Worm (Caenorhabditis elegans) whole organism, late embryonic: ENCODE data around the gene Y37D8A.2.

ENCODE experiments used
- ceh-30 ChIP-seq: fragments of 150-350 bp; optimal IDR thresholded peaks from 2 replicates; lab custom pipeline; 2014; ENCODE audit warnings: missing biosample characterization, missing genetic modification characterization
- sdc-2 ChIP-seq: sonication (generic microtip); optimal IDR thresholded peaks from 2 replicates; lab custom pipeline; 2016; ENCODE audit warnings: missing genotype, missing genetic modification characterization, missing compliant biosample characterization

DNA sequence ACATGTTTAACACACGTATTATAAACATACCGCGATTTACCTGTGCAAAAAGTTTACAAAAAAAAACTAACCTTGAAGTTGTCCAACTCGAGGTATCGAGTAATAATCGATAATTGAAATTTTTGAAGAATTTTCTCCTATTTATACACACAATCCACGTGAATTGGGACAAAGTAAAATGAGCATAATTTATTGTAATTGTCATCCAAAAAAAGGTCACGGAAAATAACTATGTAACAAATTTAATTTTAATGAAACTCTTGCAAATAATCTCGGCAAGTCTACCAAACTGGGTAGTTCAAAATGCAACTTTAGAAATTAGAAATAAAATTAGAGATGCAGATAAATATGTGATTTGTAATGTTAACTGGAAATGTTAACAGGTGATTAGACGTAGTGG, 35.4 kb downstream of the Y37D8A.2 start, which contains the start of gene Y37D8A.5:
- no peak for TF ChIP-seq ceh-30
- no peak for TF ChIP-seq sdc-2 (tag; lab: Kevin White, UChicago)
